Worm (Caenorhabditis elegans) whole organism, young adult: ENCODE measurements around the gene C45G9.14.

ENCODE experiments used
- D2030.7 ChIP-seq: fragments of 200-800 bp; sonication (Bioruptor generic); IDR thresholded peaks from 2 replicates; pipeline ENCODE4 v1.3.6; 2022; ENCODE audit warnings: missing genetic modification reagents, missing genetic modification characterization, missing compliant biosample characterization
- F10E7.11 ChIP-seq: sonication (generic microtip); optimal IDR thresholded peaks from 2 replicates; lab custom pipeline; 2017; ENCODE audit warnings: mild to moderate bottlenecking, missing genetic modification characterization, moderate library complexity, missing compliant biosample characterization
- attf-3 ChIP-seq: fragments of 200-800 bp; sonication (Bioruptor generic); conservative IDR thresholded peaks from 2 replicates; pipeline ENCODE4 v1.3.6; 2022; ENCODE audit warnings: missing genetic modification reagents, missing genetic modification characterization, missing compliant biosample characterization
- dpl-1 ChIP-seq: fragments of 150-350 bp; optimal IDR thresholded peaks from 2 replicates; lab custom pipeline; 2014; ENCODE audit warnings: missing biosample characterization, missing genetic modification reagents, missing genetic modification characterization
- gei-17 ChIP-seq: fragments of 200-800 bp; sonication (Bioruptor generic); optimal IDR thresholded peaks from 2 replicates; lab custom pipeline; 2018; ENCODE audit warnings: mild to moderate bottlenecking, missing genetic modification characterization, missing compliant biosample characterization
- hlh-26 ChIP-seq: fragments of 200-800 bp; sonication (Bioruptor generic); conservative IDR thresholded peaks from 2 replicates; pipeline ENCODE4 v1.3.6; 2022; ENCODE audit warnings: missing genetic modification reagents, missing genetic modification characterization, missing compliant biosample characterization
- madf-3 ChIP-seq: fragments of 200-800 bp; sonication (Bioruptor generic); IDR thresholded peaks from 2 replicates; pipeline ENCODE4 v1.3.6; 2022; ENCODE audit warnings: missing genetic modification reagents, missing genetic modification characterization, missing compliant biosample characterization
- snpc-3.4 ChIP-seq: sonication (generic microtip); optimal IDR thresholded peaks from 2 replicates; lab custom pipeline; 2017; ENCODE audit warnings: missing genetic modification characterization, mild to moderate bottlenecking, missing compliant biosample characterization, antibody characterized with exemption, moderate library complexity, missing genotype, missing genetic modification reagents
- unc-130 ChIP-seq: sonication (generic microtip); optimal IDR thresholded peaks from 2 replicates; lab custom pipeline; 2016; ENCODE audit warnings: missing genetic modification reagents, missing genetic modification characterization, missing compliant biosample characterization

DNA sequence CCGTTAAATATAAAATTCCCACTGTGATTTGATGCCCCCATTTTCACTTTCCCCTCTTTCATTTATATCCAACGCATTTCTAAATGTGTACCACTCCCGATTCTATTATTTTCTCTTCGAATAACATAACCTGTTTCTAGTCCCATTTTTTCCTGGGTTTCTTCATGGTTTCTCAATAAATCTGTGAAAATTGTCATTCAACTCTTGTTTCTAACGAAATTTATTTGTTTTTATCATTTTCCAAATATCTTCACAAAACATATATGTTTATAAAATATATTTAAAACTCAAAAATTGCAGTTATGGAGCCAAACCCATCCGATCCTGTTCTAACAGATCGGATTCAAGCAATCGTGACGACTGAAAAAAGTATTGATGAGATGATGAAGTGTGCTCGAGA lies 23.9 kb upstream of the C45G9.14 start, which contains the start of gene mdt-11:
- no peak for TF ChIP-seq hlh-26 (GFP tag; lab: Robert Waterston, UW)
- no peak for TF ChIP-seq unc-130 (GFP tag; lab: Kevin White, UChicago)
- no peak for TF ChIP-seq D2030.7 (GFP tag; lab: Robert Waterston, UW)
- no peak for TF ChIP-seq madf-3 (GFP tag; lab: Robert Waterston, UW)
- TF ChIP-seq snpc-3.4 (tag; lab: Kevin White, UChicago) = no peak
- no peak for TF ChIP-seq attf-3 (GFP tag; lab: Robert Waterston, UW)
- TF ChIP-seq gei-17 = no peak
- TF ChIP-seq dpl-1 (GFP tag; lab: Kevin White, UChicago) = no peak
- no peak for TF ChIP-seq F10E7.11 (tag; lab: Kevin White, UChicago)
